Worm (Caenorhabditis elegans) whole organism, mixed stage, embryonic: ENCODE data around the gene T25B2.2.

Experiments
- M03D4.4 ChIP-seq: sonication (generic microtip); optimal IDR thresholded peaks from 2 replicates; lab custom pipeline; 2017; ENCODE audit warnings: mild to moderate bottlenecking, missing genetic modification characterization, missing compliant biosample characterization
- bed-3 ChIP-seq: fragments of 200-800 bp; sonication (Bioruptor generic); optimal IDR thresholded peaks from 3 replicates; lab custom pipeline; 2018; ENCODE audit warnings: mild to moderate bottlenecking, missing genetic modification characterization, moderate library complexity, missing compliant biosample characterization
- blmp-1 ChIP-seq: fragments of 150-350 bp; optimal IDR thresholded peaks from 2 replicates; lab custom pipeline; 2014; ENCODE audit warnings: missing biosample characterization, missing genetic modification characterization
- ceh-39 ChIP-seq: fragments of 150-350 bp; optimal IDR thresholded peaks from 2 replicates; lab custom pipeline; 2014; ENCODE audit warnings: missing biosample characterization, missing genetic modification characterization
- ceh-43 ChIP-seq: fragments of 200-800 bp; sonication (Bioruptor generic); optimal IDR thresholded peaks from 2 replicates; lab custom pipeline; 2018; ENCODE audit warnings: mild to moderate bottlenecking, missing genetic modification characterization, moderate library complexity, missing compliant biosample characterization
- ceh-83 ChIP-seq: fragments of 200-800 bp; sonication (Bioruptor generic); optimal IDR thresholded peaks from 2 replicates; lab custom pipeline; 2018; ENCODE audit warnings: mild to moderate bottlenecking, missing genetic modification characterization, missing compliant biosample characterization
- cnd-1 ChIP-seq: fragments of 200-800 bp; sonication (Bioruptor generic); optimal IDR thresholded peaks from 2 replicates; lab custom pipeline; 2018; ENCODE audit warnings: mild to moderate bottlenecking, missing genetic modification characterization, missing compliant biosample characterization
- drap-1 ChIP-seq: fragments of 200-800 bp; sonication (Bioruptor generic); optimal IDR thresholded peaks from 3 replicates; lab custom pipeline; 2018; ENCODE audit warnings: mild to moderate bottlenecking, missing genetic modification characterization, missing compliant biosample characterization
- elt-3 ChIP-seq: fragments of 150-350 bp; optimal IDR thresholded peaks from 2 replicates; lab custom pipeline; 2014; ENCODE audit warnings: missing biosample characterization, missing genetic modification characterization
- flh-1 ChIP-seq: fragments of 200-800 bp; sonication (Bioruptor generic); optimal IDR thresholded peaks from 2 replicates; lab custom pipeline; 2018; ENCODE audit warnings: mild to moderate bottlenecking, missing genetic modification characterization, moderate library complexity, missing compliant biosample characterization
- ham-2 ChIP-seq: fragments of 200-800 bp; sonication (Bioruptor generic); optimal IDR thresholded peaks from 2 replicates; lab custom pipeline; 2018; ENCODE audit warnings: mild to moderate bottlenecking, missing genetic modification characterization, missing compliant biosample characterization
- hlh-1 ChIP-seq: fragments of 150-350 bp; optimal IDR thresholded peaks from 2 replicates; lab custom pipeline; 2014; ENCODE audit warnings: missing biosample characterization, missing genetic modification reagents, missing genetic modification characterization
- lin-13 ChIP-seq: fragments of 150-350 bp; optimal IDR thresholded peaks from 2 replicates; lab custom pipeline; 2014; ENCODE audit warnings: missing biosample characterization, missing genetic modification characterization
- lin-32 ChIP-seq: fragments of 200-800 bp; sonication (Bioruptor generic); optimal IDR thresholded peaks from 2 replicates; lab custom pipeline; 2018; ENCODE audit warnings: mild to moderate bottlenecking, missing genetic modification characterization, missing compliant biosample characterization
- lsy-2 ChIP-seq: fragments of 150-350 bp; optimal IDR thresholded peaks from 2 replicates; lab custom pipeline; 2014; ENCODE audit warnings: missing biosample characterization, missing genetic modification characterization
- mab-5 ChIP-seq: fragments of 150-350 bp; optimal IDR thresholded peaks from 2 replicates; lab custom pipeline; 2014; ENCODE audit warnings: missing biosample characterization, missing genetic modification characterization
- mep-1 ChIP-seq: fragments of 150-350 bp; optimal IDR thresholded peaks from 2 replicates; lab custom pipeline; 2017; ENCODE audit warnings: missing biosample characterization, missing genetic modification reagents, missing genetic modification characterization, inconsistent platforms
- nhr-12 ChIP-seq: fragments of 150-350 bp; optimal IDR thresholded peaks from 2 replicates; lab custom pipeline; 2014; ENCODE audit warnings: missing biosample characterization, missing genetic modification characterization
- nhr-2 ChIP-seq: fragments of 150-350 bp; optimal IDR thresholded peaks from 2 replicates; lab custom pipeline; 2014; ENCODE audit warnings: missing biosample characterization, missing genetic modification characterization
- nhr-237 ChIP-seq: fragments of 150-350 bp; optimal IDR thresholded peaks from 2 replicates; lab custom pipeline; 2014; ENCODE audit warnings: missing biosample characterization, missing genetic modification characterization
- nhr-76 ChIP-seq: sonication (generic microtip); optimal IDR thresholded peaks from 2 replicates; lab custom pipeline; 2017; ENCODE audit warnings: missing biosample characterization, missing genetic modification characterization
- pha-4 ChIP-seq: fragments of 150-350 bp; optimal IDR thresholded peaks from 2 replicates; lab custom pipeline; 2018; ENCODE audit warnings: missing biosample characterization, missing genetic modification reagents, missing genetic modification characterization
- sem-2 ChIP-seq: fragments of 200-800 bp; sonication (Bioruptor generic); optimal IDR thresholded peaks from 2 replicates; lab custom pipeline; 2018; ENCODE audit warnings: mild to moderate bottlenecking, missing genetic modification characterization, missing compliant biosample characterization
- sptf-1 ChIP-seq: sonication (generic microtip); optimal IDR thresholded peaks from 2 replicates; lab custom pipeline; 2017; ENCODE audit warnings: mild to moderate bottlenecking, missing genetic modification characterization, moderate library complexity, missing compliant biosample characterization
- tbx-8 ChIP-seq: fragments of 200-800 bp; sonication (Bioruptor generic); optimal IDR thresholded peaks from 2 replicates; lab custom pipeline; 2018; ENCODE audit warnings: mild to moderate bottlenecking, missing genetic modification characterization, moderate library complexity, missing compliant biosample characterization
- unc-120 ChIP-seq: sonication (generic microtip); optimal IDR thresholded peaks from 2 replicates; lab custom pipeline; 2017; ENCODE audit warnings: missing genetic modification characterization, missing compliant biosample characterization; ENCODE audit not compliant: poor library complexity, severe bottlenecking
- unc-39 ChIP-seq: fragments of 150-350 bp; optimal IDR thresholded peaks from 2 replicates; lab custom pipeline; 2014; ENCODE audit warnings: missing biosample characterization, missing genetic modification characterization
- unc-62 ChIP-seq: fragments of 150-350 bp; optimal IDR thresholded peaks from 2 replicates; lab custom pipeline; 2014; ENCODE audit warnings: missing biosample characterization, missing genetic modification reagents, missing genetic modification characterization
- zip-8 ChIP-seq: fragments of 150-350 bp; optimal IDR thresholded peaks from 2 replicates; lab custom pipeline; 2014; ENCODE audit warnings: missing biosample characterization, missing genetic modification characterization
- ztf-11 ChIP-seq: fragments of 150-350 bp; optimal IDR thresholded peaks from 2 replicates; lab custom pipeline; 2014; ENCODE audit warnings: missing biosample characterization, missing genetic modification characterization

T25B2.2 gene

DNA sequence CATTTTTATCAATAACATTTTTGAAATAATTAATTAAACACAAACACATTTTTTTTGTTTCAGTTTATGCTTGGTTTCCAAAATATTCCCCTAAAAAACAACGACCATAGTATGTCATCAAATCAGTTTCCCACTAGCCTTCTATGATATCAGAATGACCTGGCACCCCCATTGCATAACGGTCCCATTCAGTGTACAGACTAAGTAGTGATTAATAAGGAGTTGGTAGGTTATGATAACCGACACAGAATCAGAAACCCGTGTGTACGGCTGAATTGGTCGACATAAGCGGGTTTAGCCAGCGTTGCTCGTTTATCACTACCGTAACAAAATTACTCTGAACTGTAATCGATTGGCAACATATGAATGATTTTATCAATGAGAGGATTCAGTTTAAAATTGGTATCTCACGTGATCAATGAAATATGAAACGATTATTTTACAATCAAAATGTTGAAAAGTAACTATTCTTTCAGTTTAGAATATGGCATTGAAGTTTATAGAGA is 12.0 kb upstream of the T25B2.2 start:
- TF ChIP-seq lin-32 (GFP tag; lab: Kevin White, UChicago) (no peak), ceh-83 (GFP tag; lab: Kevin White, UChicago) (no peak), mep-1 (no peak), ceh-43 (GFP tag; lab: Kevin White, UChicago) (no peak), tbx-8 (no peak), unc-62 (GFP tag; lab: Kevin White, UChicago) (no peak), lin-13 (no peak), ham-2 (no peak), lsy-2 (tag; lab: Kevin White, UChicago) (no peak), elt-3 (tag; lab: Kevin White, UChicago) (no peak), zip-8 (tag; lab: Kevin White, UChicago) (no peak), nhr-2 (no peak), flh-1 (GFP tag; lab: Kevin White, UChicago) (no peak)

DNA sequence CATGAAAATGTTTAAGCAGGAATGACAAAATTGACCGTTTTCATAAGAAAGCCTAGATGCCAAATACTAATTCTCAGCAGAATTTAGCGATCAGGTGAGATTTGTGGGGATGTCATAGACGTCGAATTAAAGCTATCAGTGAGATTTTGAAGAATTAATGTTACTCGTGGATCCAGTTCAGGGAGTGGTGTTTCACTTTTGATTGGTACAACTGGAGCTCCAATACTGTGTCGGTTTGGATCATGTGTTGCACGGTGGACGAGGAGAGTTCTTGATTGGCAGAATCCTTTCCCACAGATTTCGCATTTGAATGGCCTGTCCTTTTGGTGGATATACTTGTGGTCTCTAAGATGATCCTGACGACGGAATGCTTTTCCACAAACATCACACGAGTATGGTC is 9.9 kb upstream of the T25B2.2 start:
- TF ChIP-seq lsy-2 (tag; lab: Kevin White, UChicago) (no peak), hlh-1 (tag; lab: Kevin White, UChicago) (no peak), ztf-11 (tag; lab: Kevin White, UChicago) (no peak), M03D4.4 (tag; lab: Kevin White, UChicago) (no peak), lin-32 (GFP tag; lab: Kevin White, UChicago) (no peak), nhr-12 (no peak), bed-3 (GFP tag; lab: Kevin White, UChicago) (no peak)

- TF ChIP-seq ceh-43 (GFP tag; lab: Kevin White, UChicago) (no peak), nhr-76 (tag; lab: Kevin White, UChicago) (no peak), ceh-39 (tag; lab: Kevin White, UChicago) (no peak), ham-2 (no peak), sem-2 (GFP tag; lab: Kevin White, UChicago) (no peak), elt-3 (tag; lab: Kevin White, UChicago) (no peak), nhr-2 (no peak), pha-4 (tag; lab: Kevin White, UChicago) (no peak), mep-1 (no peak), M03D4.4 (tag; lab: Kevin White, UChicago) (no peak), unc-120 (tag; lab: Kevin White, UChicago) (no peak), ztf-11 (tag; lab: Kevin White, UChicago) (no peak), unc-39 (no peak), flh-1 (GFP tag; lab: Kevin White, UChicago) (no peak), blmp-1 (tag; lab: Kevin White, UChicago) (no peak), hlh-1 (tag; lab: Kevin White, UChicago) (no peak)
Measured at ce11 chrX:6160427-6160826, 9.0 kb upstream of the T25B2.2 start, which contains the start of gene odd-2. Gene odd-2 (minus strand): TSS chrX:6160527.

ce11 chrX:6162037-6162436 is 7.4 kb upstream of the T25B2.2 start:
- TF ChIP-seq zip-8 (tag; lab: Kevin White, UChicago) (no peak), unc-120 (tag; lab: Kevin White, UChicago) (no peak), unc-62 (GFP tag; lab: Kevin White, UChicago) (no peak), sptf-1 (tag; lab: Kevin White, UChicago) (no peak), tbx-8 (no peak), ham-2 (no peak), mab-5 (no peak), nhr-237 (tag; lab: Kevin White, UChicago) (no peak), cnd-1 (tag; lab: Kevin White, UChicago) (no peak), M03D4.4 (tag; lab: Kevin White, UChicago) (no peak), ceh-43 (GFP tag; lab: Kevin White, UChicago) (no peak), ceh-39 (tag; lab: Kevin White, UChicago) (no peak), bed-3 (GFP tag; lab: Kevin White, UChicago) (no peak), nhr-12 (no peak), blmp-1 (tag; lab: Kevin White, UChicago) (no peak), nhr-76 (tag; lab: Kevin White, UChicago) (no peak), nhr-2 (no peak), ceh-83 (GFP tag; lab: Kevin White, UChicago) (no peak), lin-13 (no peak)

ce11 chrX:6167376-6167775 is 2.1 kb upstream of the T25B2.2 start:
- TF ChIP-seq drap-1, result no peak
- no peak for TF ChIP-seq lsy-2 (tag; lab: Kevin White, UChicago)
- TF ChIP-seq pha-4 (tag; lab: Kevin White, UChicago), result no peak
- TF ChIP-seq ztf-11 (tag; lab: Kevin White, UChicago), result no peak
- no peak for TF ChIP-seq unc-62 (GFP tag; lab: Kevin White, UChicago)
